Fruit fly (Drosophila melanogaster): ENCODE results near the gene CG33635.

DNA sequence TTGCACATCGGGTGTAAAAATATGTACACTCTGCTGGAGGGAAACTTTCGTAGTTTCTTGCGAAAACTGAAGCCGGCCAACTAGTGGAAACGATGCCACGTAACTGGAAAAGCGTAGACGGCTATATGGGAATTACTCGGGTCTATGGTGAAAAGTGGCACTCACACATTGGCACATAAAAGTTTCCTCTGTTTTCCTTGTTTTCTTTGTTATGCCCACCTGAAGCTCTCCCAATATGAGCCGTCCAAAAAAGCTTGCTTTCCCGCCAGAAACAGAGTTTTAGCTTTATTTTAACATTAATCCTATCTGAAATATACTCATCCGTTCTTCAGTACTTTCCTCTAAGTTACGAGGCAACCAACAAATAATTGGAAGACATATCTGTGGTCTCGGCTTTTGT lies 27.8 kb downstream of the CG33635 start, which contains the start of gene CG3164:
- TF ChIP-seq CG14711 (tag; optimal IDR thresholded peaks at IDR 0.05), result no peak
- TF ChIP-seq ovo (GFP tag; optimal IDR thresholded peaks at IDR 0.05), result no peak
- no peak for TF ChIP-seq CG11617 (GFP tag; optimal IDR thresholded peaks at IDR 0.05)
- TF ChIP-seq Mnt (GFP tag; optimal IDR thresholded peaks at IDR 0.05), result no peak
